Worm (Caenorhabditis elegans) whole organism, midembryonic: ENCODE data around the gene F54B11.4.

Experiments
- T22C8.4 ChIP-seq: fragments of 200-800 bp; sonication (Bioruptor generic); IDR thresholded peaks from 2 replicates; pipeline ENCODE4 v1.3.6; 2022; ENCODE audit warnings: missing genetic modification characterization, missing compliant biosample characterization
- cog-1 ChIP-seq: sonication (generic microtip); optimal IDR thresholded peaks from 2 replicates; lab custom pipeline; 2016; ENCODE audit warnings: missing genetic modification characterization, missing compliant biosample characterization
- flt-1 ChIP-seq: fragments of 200-800 bp; sonication (Bioruptor generic); IDR thresholded peaks from 2 replicates; pipeline ENCODE4 v1.3.6; 2022; ENCODE audit warnings: missing genetic modification characterization, missing compliant biosample characterization
- klf-2 ChIP-seq: fragments of 200-800 bp; sonication (Bioruptor generic); conservative IDR thresholded peaks from 2 replicates; pipeline ENCODE4 v1.3.6; 2022; ENCODE audit warnings: missing genetic modification reagents, missing genetic modification characterization, missing compliant biosample characterization
- med-1 ChIP-seq: sonication (generic microtip); optimal IDR thresholded peaks from 2 replicates; lab custom pipeline; 2017; ENCODE audit warnings: missing genetic modification characterization, mild to moderate bottlenecking, missing compliant biosample characterization, antibody characterized with exemption, missing genetic modification reagents; ENCODE audit not compliant: insufficient read depth
- ref-1 ChIP-seq: fragments of 200-800 bp; sonication (Bioruptor generic); conservative IDR thresholded peaks from 2 replicates; pipeline ENCODE4 v1.3.6; 2022; ENCODE audit warnings: missing genetic modification reagents, missing genetic modification characterization, missing compliant biosample characterization
- tab-1 ChIP-seq: fragments of 200-800 bp; sonication (Bioruptor generic); IDR thresholded peaks from 2 replicates; pipeline ENCODE4 v1.3.6; 2022; ENCODE audit warnings: missing genetic modification characterization, missing compliant biosample characterization
- ztf-23 ChIP-seq: fragments of 200-800 bp; sonication (Bioruptor generic); IDR thresholded peaks from 2 replicates; pipeline ENCODE4 v1.3.6; 2022; ENCODE audit warnings: missing genetic modification reagents, missing genetic modification characterization, missing compliant biosample characterization
- ztf-29 ChIP-seq: fragments of 200-800 bp; sonication (Bioruptor generic); IDR thresholded peaks from 2 replicates; pipeline ENCODE4 v1.3.6; 2022; ENCODE audit warnings: missing genetic modification reagents, missing genetic modification characterization, missing compliant biosample characterization

F54B11.4 gene

ce11 chrX:13638351-13638958, 46.0 kb downstream of the F54B11.4 start:
- TF ChIP-seq T22C8.4 (GFP tag; lab: Robert Waterston, UW): no peak
- no peak for TF ChIP-seq tab-1
- no peak for TF ChIP-seq ztf-23
- no peak for TF ChIP-seq ref-1
- TF ChIP-seq med-1: no peak

- no peak for TF ChIP-seq ztf-23
- TF ChIP-seq cog-1 (tag; lab: Kevin White, UChicago): no peak
- TF ChIP-seq tab-1: no peak
- no peak for TF ChIP-seq klf-2 (GFP tag; lab: Robert Waterston, UW)
- no peak for TF ChIP-seq ref-1
- TF ChIP-seq T22C8.4 (GFP tag; lab: Robert Waterston, UW): no peak
- no peak for TF ChIP-seq ztf-29 (GFP tag; lab: Robert Waterston, UW)
- TF ChIP-seq flt-1 (GFP tag; lab: Robert Waterston, UW): no peak
- no peak for TF ChIP-seq med-1
These were observed 47.1 kb downstream of the F54B11.4 start, which contains the start of gene twk-20 for ce11 chrX:13639577-13639976. Gene twk-20 (plus strand): TSS chrX:13639877.
